Worm (Caenorhabditis elegans) whole organism, L1 larva: ENCODE measurements around the gene F35C11.6.
A peak's percentile ranks its signal among the peaks of the same experiment; 100 is the strongest.

ENCODE experiments used
- C04F5.9 ChIP-seq: sonication (generic microtip); optimal IDR thresholded peaks from 2 replicates; lab custom pipeline; 2016; ENCODE audit warnings: missing genetic modification characterization, missing compliant biosample characterization
- C16A3.4 ChIP-seq: fragments of 150-350 bp; optimal IDR thresholded peaks from 2 replicates; lab custom pipeline; 2014; ENCODE audit warnings: missing biosample characterization, missing genetic modification characterization
- C34B4.2 ChIP-seq: sonication (generic microtip); optimal IDR thresholded peaks from 2 replicates; lab custom pipeline; 2017; ENCODE audit warnings: mild to moderate bottlenecking, missing genetic modification characterization, missing compliant biosample characterization
- F16B12.6 ChIP-seq: fragments of 150-350 bp; optimal IDR thresholded peaks from 2 replicates; lab custom pipeline; 2014; ENCODE audit warnings: missing biosample characterization, missing genetic modification characterization
- Y116A8C.19 ChIP-seq: sonication (generic microtip); optimal IDR thresholded peaks from 2 replicates; lab custom pipeline; 2016; ENCODE audit warnings: missing compliant biosample characterization, missing genetic modification characterization, borderline replicate concordance
- aha-1 ChIP-seq: fragments of 150-350 bp; optimal IDR thresholded peaks from 2 replicates; lab custom pipeline; 2014; ENCODE audit warnings: missing biosample characterization, missing genetic modification characterization
- alr-1 ChIP-seq: fragments of 200-800 bp; sonication (Bioruptor generic); optimal IDR thresholded peaks from 2 replicates; lab custom pipeline; 2018; ENCODE audit warnings: borderline replicate concordance, mild to moderate bottlenecking, missing genetic modification characterization, missing compliant biosample characterization
- ama-1 ChIP-seq: fragments of 150-350 bp; optimal IDR thresholded peaks from 2 replicates; lab custom pipeline; 2014
- blmp-1 ChIP-seq: fragments of 150-350 bp; optimal IDR thresholded peaks from 2 replicates; lab custom pipeline; 2014; ENCODE audit warnings: missing biosample characterization, missing genetic modification characterization
- ceh-63 ChIP-seq: fragments of 200-800 bp; sonication (Bioruptor generic); optimal IDR thresholded peaks from 2 replicates; lab custom pipeline; 2018; ENCODE audit warnings: mild to moderate bottlenecking, missing genetic modification characterization, missing compliant biosample characterization
- ceh-82 ChIP-seq, 3 experiments: fragments of 150-350 bp in 1 of 3; sonication (generic microtip) in 2 of 3; optimal IDR thresholded peaks; 2 replicates each; lab custom pipeline; 2014 to 2017; ENCODE audit warnings: missing biosample characterization in 3 of 3, missing genetic modification characterization in 3 of 3
- ceh-88 ChIP-seq: fragments of 200-800 bp; sonication (Bioruptor generic); IDR thresholded peaks from 2 replicates; pipeline ENCODE4 v1.3.6; 2022; ENCODE audit warnings: missing genetic modification characterization, missing compliant biosample characterization
- ceh-90 ChIP-seq: sonication (generic microtip); optimal IDR thresholded peaks from 2 replicates; lab custom pipeline; 2016; ENCODE audit warnings: missing genetic modification characterization, missing compliant biosample characterization
- ces-1 ChIP-seq: fragments of 150-350 bp; optimal IDR thresholded peaks from 2 replicates; lab custom pipeline; 2014; ENCODE audit warnings: missing biosample characterization, missing genetic modification reagents, missing genetic modification characterization
- dpl-1 ChIP-seq, 3 experiments: fragments of 150-350 bp in 2 of 3; sonication (generic microtip) in 1 of 3; optimal IDR thresholded peaks; 2 replicates each; lab custom pipeline; 2014 to 2017; ENCODE audit warnings: missing biosample characterization in 3 of 3, missing genetic modification characterization in 3 of 3, missing genetic modification reagents in 3 of 3
- efl-1 ChIP-seq, 4 experiments: fragments of 150-350 bp; optimal IDR thresholded peaks in 3 of 4; peaks in 1 of 4; 1 replicate in 1 of 4; 2 replicates in 3 of 4; lab custom pipeline; 2014; ENCODE audit warnings: missing biosample characterization in 2 of 4, missing genetic modification characterization in 2 of 4, missing genetic modification reagents in 2 of 4
- efl-3 ChIP-seq: fragments of 200-800 bp; sonication (Bioruptor generic); optimal IDR thresholded peaks from 2 replicates; lab custom pipeline; 2018; ENCODE audit warnings: mild to moderate bottlenecking, missing genetic modification characterization, missing compliant biosample characterization
- egl-13 ChIP-seq: sonication (generic microtip); optimal IDR thresholded peaks from 2 replicates; lab custom pipeline; 2016; ENCODE audit warnings: missing genotype, missing genetic modification reagents, missing genetic modification characterization, missing compliant biosample characterization
- elt-2 ChIP-seq: sonication (generic microtip); optimal IDR thresholded peaks from 2 replicates; lab custom pipeline; 2016; ENCODE audit warnings: missing genetic modification characterization, mild to moderate bottlenecking, inconsistent platforms, missing compliant biosample characterization, missing genetic modification reagents
- fkh-10 ChIP-seq: sonication (generic microtip); optimal IDR thresholded peaks from 2 replicates; lab custom pipeline; 2017; ENCODE audit warnings: missing biosample characterization, missing genetic modification reagents, missing genetic modification characterization
- fos-1 ChIP-seq: fragments of 150-350 bp; optimal IDR thresholded peaks from 2 replicates; lab custom pipeline; 2014; ENCODE audit warnings: missing biosample characterization, missing genetic modification characterization
- grh-1 ChIP-seq: fragments of 200-800 bp; sonication (Bioruptor generic); IDR thresholded peaks from 2 replicates; pipeline ENCODE4 v1.3.6; 2022; ENCODE audit warnings: missing genetic modification reagents, missing genetic modification characterization, missing compliant biosample characterization
- hlh-17 ChIP-seq: fragments of 200-800 bp; sonication (Bioruptor generic); optimal IDR thresholded peaks from 2 replicates; lab custom pipeline; 2018; ENCODE audit warnings: missing genetic modification characterization, mild to moderate bottlenecking, missing compliant biosample characterization, moderate library complexity, borderline replicate concordance
- hlh-4 ChIP-seq: sonication (generic microtip); optimal IDR thresholded peaks from 2 replicates; lab custom pipeline; 2016; ENCODE audit warnings: mild to moderate bottlenecking, missing genetic modification characterization, missing compliant biosample characterization
- irx-1 ChIP-seq: sonication (generic microtip); optimal IDR thresholded peaks from 2 replicates; lab custom pipeline; 2016; ENCODE audit warnings: missing genetic modification characterization, missing compliant biosample characterization
- lin-13 ChIP-seq: fragments of 150-350 bp; optimal IDR thresholded peaks from 2 replicates; lab custom pipeline; 2014; ENCODE audit warnings: missing biosample characterization, missing genetic modification reagents, missing genetic modification characterization
- lin-14 ChIP-seq: fragments of 200-800 bp; sonication (Bioruptor generic); optimal IDR thresholded peaks from 2 replicates; lab custom pipeline; 2018; ENCODE audit warnings: mild to moderate bottlenecking, missing genetic modification characterization, moderate library complexity, missing compliant biosample characterization
- lin-39 ChIP-seq: fragments of 150-350 bp; optimal IDR thresholded peaks from 2 replicates; lab custom pipeline; 2014; ENCODE audit warnings: missing biosample characterization, missing genetic modification reagents, missing genetic modification characterization
- lir-3 ChIP-seq: sonication (generic microtip); optimal IDR thresholded peaks from 2 replicates; lab custom pipeline; 2016; ENCODE audit warnings: mild to moderate bottlenecking, missing genetic modification characterization, moderate library complexity, missing compliant biosample characterization; ENCODE audit not compliant: poor library complexity
- mab-9 ChIP-seq: fragments of 200-800 bp; sonication (Bioruptor generic); IDR thresholded peaks from 2 replicates; pipeline ENCODE4 v1.3.6; 2022; ENCODE audit warnings: missing genetic modification reagents, missing genetic modification characterization, missing compliant biosample characterization
- mdl-1 ChIP-seq, 2 experiments: fragments of 150-350 bp; optimal IDR thresholded peaks; 2 replicates each; lab custom pipeline; 2014 to 2017; ENCODE audit warnings: missing biosample characterization in 2 of 2, missing genetic modification characterization in 2 of 2, inconsistent platforms in 1 of 2
- mef-2 ChIP-seq: fragments of 150-350 bp; optimal IDR thresholded peaks from 2 replicates; lab custom pipeline; 2014; ENCODE audit warnings: missing biosample characterization, missing genetic modification characterization
- nhr-11 ChIP-seq: fragments of 150-350 bp; optimal IDR thresholded peaks from 2 replicates; lab custom pipeline; 2014; ENCODE audit warnings: missing biosample characterization, missing genetic modification characterization
- nhr-20 ChIP-seq: sonication (generic microtip); optimal IDR thresholded peaks from 2 replicates; lab custom pipeline; 2016; ENCODE audit warnings: mild to moderate bottlenecking, missing genetic modification characterization, missing compliant biosample characterization
- nhr-237 ChIP-seq: fragments of 150-350 bp; optimal IDR thresholded peaks from 2 replicates; lab custom pipeline; 2014; ENCODE audit warnings: missing biosample characterization, missing genetic modification characterization
- nhr-47 ChIP-seq: sonication (generic microtip); optimal IDR thresholded peaks from 2 replicates; lab custom pipeline; 2016; ENCODE audit warnings: mild to moderate bottlenecking, missing genetic modification characterization, moderate library complexity, missing compliant biosample characterization
- nhr-76 ChIP-seq: sonication (generic microtip); optimal IDR thresholded peaks from 2 replicates; lab custom pipeline; 2017; ENCODE audit warnings: missing biosample characterization, missing genetic modification characterization
- nhr-84 ChIP-seq: sonication (generic microtip); optimal IDR thresholded peaks from 2 replicates; lab custom pipeline; 2017; ENCODE audit warnings: missing biosample characterization, missing genetic modification characterization
- nhr-85 ChIP-seq: sonication (generic microtip); peaks from one replicate; lab custom pipeline; 2016; ENCODE audit warnings: missing genetic modification characterization, inconsistent platforms, missing compliant biosample characterization
- nhr-90 ChIP-seq: sonication (generic microtip); optimal IDR thresholded peaks from 2 replicates; lab custom pipeline; 2016; ENCODE audit warnings: mild to moderate bottlenecking, missing genetic modification characterization, missing compliant biosample characterization; ENCODE audit not compliant: poor library complexity
- pax-3 ChIP-seq: fragments of 200-800 bp; sonication (Bioruptor generic); optimal IDR thresholded peaks from 2 replicates; lab custom pipeline; 2018; ENCODE audit warnings: mild to moderate bottlenecking, missing genetic modification characterization, moderate library complexity, missing compliant biosample characterization
- rnt-1 ChIP-seq: sonication (generic microtip); optimal IDR thresholded peaks from 2 replicates; lab custom pipeline; 2016; ENCODE audit warnings: mild to moderate bottlenecking, missing genetic modification characterization, moderate library complexity, missing compliant biosample characterization
- skn-1 ChIP-seq: fragments of 150-350 bp; optimal IDR thresholded peaks from 2 replicates; lab custom pipeline; 2014; ENCODE audit warnings: missing biosample characterization, missing genetic modification characterization
- snu-23 ChIP-seq: sonication (generic microtip); optimal IDR thresholded peaks from 2 replicates; lab custom pipeline; 2016; ENCODE audit warnings: missing genetic modification characterization, missing compliant biosample characterization
- sptf-1 ChIP-seq: fragments of 150-350 bp; optimal IDR thresholded peaks from 2 replicates; lab custom pipeline; 2014; ENCODE audit warnings: missing biosample characterization, missing genetic modification characterization
- unc-130 ChIP-seq: fragments of 150-350 bp; optimal IDR thresholded peaks from 2 replicates; lab custom pipeline; 2017; ENCODE audit warnings: missing biosample characterization, missing genetic modification characterization, inconsistent platforms
- unc-62 ChIP-seq: fragments of 150-350 bp; optimal IDR thresholded peaks from 2 replicates; lab custom pipeline; 2014; ENCODE audit warnings: missing biosample characterization, missing genetic modification reagents, missing genetic modification characterization
- unc-86 ChIP-seq: sonication (generic microtip); optimal IDR thresholded peaks from 2 replicates; lab custom pipeline; 2016; ENCODE audit warnings: missing genetic modification characterization, missing compliant biosample characterization
- unc-98 ChIP-seq: fragments of 200-800 bp; sonication (Bioruptor generic); IDR thresholded peaks from 2 replicates; pipeline ENCODE4 v1.3.6; 2022; ENCODE audit warnings: missing genetic modification characterization, missing compliant biosample characterization
- vab-15 ChIP-seq: sonication (generic microtip); optimal IDR thresholded peaks from 2 replicates; lab custom pipeline; 2017; ENCODE audit warnings: missing genotype, mild to moderate bottlenecking, missing genetic modification characterization, missing compliant biosample characterization
- xbp-1 ChIP-seq: sonication (generic microtip); optimal IDR thresholded peaks from 2 replicates; lab custom pipeline; 2016; ENCODE audit warnings: missing genetic modification characterization, missing compliant biosample characterization
- zip-4 ChIP-seq: fragments of 200-800 bp; sonication (Bioruptor generic); optimal IDR thresholded peaks from 2 replicates; lab custom pipeline; 2018; ENCODE audit warnings: mild to moderate bottlenecking, missing genetic modification characterization, moderate library complexity, missing compliant biosample characterization
- ztf-4 ChIP-seq: fragments of 150-350 bp; optimal IDR thresholded peaks from 2 replicates; lab custom pipeline; 2014; ENCODE audit warnings: missing biosample characterization, missing genetic modification characterization

The F35C11.6 gene

DNA sequence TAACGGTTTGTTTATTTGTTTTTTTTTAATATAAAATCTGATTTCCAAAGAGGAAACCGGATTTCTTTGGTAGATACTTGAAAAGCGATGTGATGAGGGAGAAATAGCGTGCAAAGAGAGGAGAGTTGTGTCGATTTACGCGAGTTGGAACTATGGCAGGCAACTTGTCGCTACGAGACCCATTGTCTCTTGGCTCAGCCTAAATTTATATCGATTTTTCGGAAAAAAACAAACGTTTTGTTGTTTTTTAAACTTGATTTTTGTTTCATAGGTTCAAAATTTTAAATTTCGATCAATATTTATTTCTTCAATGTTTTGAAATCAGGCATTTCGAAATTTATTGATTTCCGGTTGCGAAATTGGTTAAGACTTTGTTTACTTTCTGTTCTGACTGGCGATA, 42.5 kb downstream of the F35C11.6 start, which contains the start of gene M110.3 (continued):
- TF ChIP-seq irx-1 (no peak), nhr-85 (peak; percentile 67), mef-2 (tag; lab: Kevin White, UChicago) (no peak), snu-23 (peak; percentile 64), pax-3 (tag; lab: Kevin White, UChicago) (no peak), skn-1 (tag; lab: Kevin White, UChicago) (peak; percentile 1), elt-2 (tag; lab: Kevin White, UChicago) (no peak), xbp-1 (peak; percentile 38), hlh-4 (no peak), unc-62 (GFP tag; lab: Kevin White, UChicago) (no peak), nhr-47 (tag; lab: Kevin White, UChicago) (peak; percentile 50), C04F5.9 (tag; lab: Kevin White, UChicago) (peak; percentile 44), mab-9 (GFP tag; lab: Robert Waterston, UW) (no peak), nhr-237 (tag; lab: Kevin White, UChicago) (no peak), dpl-1 (GFP tag; optimal IDR thresholded peaks at IDR 0.05; lab: Kevin White, UChicago) (peak; percentile 18 to 58 (median 42)), fos-1 (tag; lab: Kevin White, UChicago) (no peak), sptf-1 (tag; lab: Kevin White, UChicago) (no peak), efl-3 (GFP tag; lab: Kevin White, UChicago) (no peak), nhr-90 (no peak), C16A3.4 (peak; percentile 35), blmp-1 (peak; percentile 64), nhr-84 (tag; lab: Kevin White, UChicago) (no peak), ztf-4 (tag; lab: Kevin White, UChicago) (no peak), rnt-1 (tag; lab: Kevin White, UChicago) (peak; percentile 43), unc-86 (tag; lab: Kevin White, UChicago) (no peak), nhr-76 (tag; lab: Kevin White, UChicago) (no peak), ceh-90 (tag; lab: Kevin White, UChicago) (no peak), lin-39 (tag; lab: Kevin White, UChicago) (no peak), alr-1 (tag; lab: Kevin White, UChicago) (no peak), ceh-88 (no peak), ceh-82 (tag; optimal IDR thresholded peaks at IDR 0.05; lab: Kevin White, UChicago) (peak in 2 of 3 experiments; percentile 4 to 42), lin-13 (GFP tag; lab: Kevin White, UChicago) (no peak), fkh-10 (GFP tag; lab: Kevin White, UChicago) (no peak), nhr-20 (tag; lab: Kevin White, UChicago) (peak; percentile 27), ama-1 (lab: Kevin White, UChicago) (no peak), egl-13 (tag; lab: Kevin White, UChicago) (peak; percentile 14), hlh-17 (GFP tag; lab: Kevin White, UChicago) (no peak), ces-1 (GFP tag; lab: Kevin White, UChicago) (no peak), Y116A8C.19 (tag; lab: Kevin White, UChicago) (no peak), zip-4 (peak; percentile 47), mdl-1 (tag; optimal IDR thresholded peaks at IDR 0.05; lab: Kevin White, UChicago) (peak in 1 of 2 experiments; percentile 39), unc-130 (tag; lab: Kevin White, UChicago) (no peak), lir-3 (no peak), unc-98 (GFP tag; lab: Robert Waterston, UW) (no peak), grh-1 (GFP tag; lab: Robert Waterston, UW) (no peak), ceh-63 (GFP tag; lab: Kevin White, UChicago) (no peak), efl-1 (optimal IDR thresholded peaks at IDR 0.05; lab: Kevin White, UChicago) (peak; percentile 65), efl-1 (GFP tag; optimal IDR thresholded peaks at IDR 0.05 in 1 of 2; lab: Kevin White, UChicago) (peak; percentile 54 to 91), C34B4.2 (tag; lab: Kevin White, UChicago) (no peak), lin-14 (GFP tag; lab: Kevin White, UChicago) (peak; percentile 68), F16B12.6 (tag; lab: Kevin White, UChicago) (no peak), nhr-11 (tag; lab: Kevin White, UChicago) (no peak), vab-15 (tag; lab: Kevin White, UChicago) (no peak), aha-1 (no peak)
